Worm (Caenorhabditis elegans) whole organism, mixed stage, embryonic: ENCODE data around the gene Y105C5A.1268.

Source experiments
- blmp-1 ChIP-seq: fragments of 150-350 bp; optimal IDR thresholded peaks from 2 replicates; lab custom pipeline; 2014; ENCODE audit warnings: missing biosample characterization, missing genetic modification characterization
- ces-1 ChIP-seq: fragments of 150-350 bp; optimal IDR thresholded peaks from 2 replicates; lab custom pipeline; 2014; ENCODE audit warnings: missing biosample characterization, missing genetic modification reagents, missing genetic modification characterization
- elt-1 ChIP-seq: sonication (generic microtip); optimal IDR thresholded peaks from 2 replicates; lab custom pipeline; 2017; ENCODE audit warnings: missing genetic modification characterization, mild to moderate bottlenecking, missing compliant biosample characterization, antibody characterized with exemption, moderate library complexity, borderline replicate concordance; ENCODE audit not compliant: insufficient read depth
- lin-13 ChIP-seq: fragments of 150-350 bp; optimal IDR thresholded peaks from 2 replicates; lab custom pipeline; 2014; ENCODE audit warnings: missing biosample characterization, missing genetic modification characterization
- lsy-2 ChIP-seq: fragments of 150-350 bp; optimal IDR thresholded peaks from 2 replicates; lab custom pipeline; 2014; ENCODE audit warnings: missing biosample characterization, missing genetic modification characterization
- mab-5 ChIP-seq: fragments of 150-350 bp; optimal IDR thresholded peaks from 2 replicates; lab custom pipeline; 2014; ENCODE audit warnings: missing biosample characterization, missing genetic modification characterization
- mep-1 ChIP-seq: fragments of 150-350 bp; optimal IDR thresholded peaks from 2 replicates; lab custom pipeline; 2017; ENCODE audit warnings: missing biosample characterization, missing genetic modification reagents, missing genetic modification characterization, inconsistent platforms
- nhr-237 ChIP-seq: fragments of 150-350 bp; optimal IDR thresholded peaks from 2 replicates; lab custom pipeline; 2014; ENCODE audit warnings: missing biosample characterization, missing genetic modification characterization
- nhr-76 ChIP-seq: sonication (generic microtip); optimal IDR thresholded peaks from 2 replicates; lab custom pipeline; 2017; ENCODE audit warnings: missing biosample characterization, missing genetic modification characterization
- sem-2 ChIP-seq: fragments of 200-800 bp; sonication (Bioruptor generic); optimal IDR thresholded peaks from 2 replicates; lab custom pipeline; 2018; ENCODE audit warnings: mild to moderate bottlenecking, missing genetic modification characterization, missing compliant biosample characterization
- snpc-4 ChIP-seq: fragments of 150-350 bp; optimal IDR thresholded peaks from 2 replicates; lab custom pipeline; 2014; ENCODE audit warnings: missing biosample characterization, missing genetic modification characterization
- sptf-1 ChIP-seq: sonication (generic microtip); optimal IDR thresholded peaks from 2 replicates; lab custom pipeline; 2017; ENCODE audit warnings: mild to moderate bottlenecking, missing genetic modification characterization, moderate library complexity, missing compliant biosample characterization
- ztf-11 ChIP-seq: fragments of 150-350 bp; optimal IDR thresholded peaks from 2 replicates; lab custom pipeline; 2014; ENCODE audit warnings: missing biosample characterization, missing genetic modification characterization

- TF ChIP-seq nhr-237 (tag; lab: Kevin White, UChicago): no peak
- TF ChIP-seq blmp-1 (tag; lab: Kevin White, UChicago): no peak
- TF ChIP-seq ztf-11 (tag; lab: Kevin White, UChicago): no peak
- no peak for TF ChIP-seq snpc-4 (tag; lab: Kevin White, UChicago)
- no peak for TF ChIP-seq mab-5 (tag; lab: Kevin White, UChicago)
- TF ChIP-seq nhr-76 (tag; lab: Kevin White, UChicago): no peak
- no peak for TF ChIP-seq lin-13 (tag; lab: Kevin White, UChicago)
- TF ChIP-seq elt-1 (tag; lab: Kevin White, UChicago): no peak
- TF ChIP-seq mep-1 (tag; lab: Kevin White, UChicago): no peak
- TF ChIP-seq ces-1: no peak
- no peak for TF ChIP-seq sem-2 (GFP tag; lab: Kevin White, UChicago)
- TF ChIP-seq sptf-1 (tag; lab: Kevin White, UChicago): no peak
- no peak for TF ChIP-seq lsy-2 (tag; lab: Kevin White, UChicago)
Measured at ce11 chrIV:15686233-15686632, 40.0 kb upstream of the Y105C5A.1268 start.
